Worm (Caenorhabditis elegans) whole organism, L4 larva: Measurements from ENCODE around the gene Y51H4A.941.
A peak's percentile ranks its signal among the peaks of the same experiment; 100 is the strongest.
"Not testable (repeated sequence)": the region's sequence is repeated elsewhere in the genome, so short reads cannot be mapped to it uniquely, and the experiment has no call there.

Experiments
- F10B5.3 ChIP-seq: sonication (generic microtip); optimal IDR thresholded peaks from 2 replicates; lab custom pipeline; 2016; ENCODE audit warnings: mild to moderate bottlenecking, missing genetic modification characterization, missing compliant biosample characterization
- F26F4.8 ChIP-seq: fragments of 200-800 bp; sonication (Bioruptor generic); conservative IDR thresholded peaks from 2 replicates; pipeline ENCODE4 v1.3.6; 2022; ENCODE audit warnings: missing genetic modification characterization, missing compliant biosample characterization
- T20F7.1 ChIP-seq: fragments of 200-800 bp; sonication (Bioruptor generic); optimal IDR thresholded peaks from 2 replicates; lab custom pipeline; 2018; ENCODE audit warnings: mild to moderate bottlenecking, missing genetic modification characterization, missing compliant biosample characterization
- Y105C5A.15 ChIP-seq: fragments of 200-800 bp; sonication (Bioruptor generic); IDR thresholded peaks from 2 replicates; pipeline ENCODE4 v1.3.6; 2022; ENCODE audit warnings: missing genetic modification characterization, missing compliant biosample characterization
- Y5F2A.4 ChIP-seq: fragments of 200-800 bp; sonication (Bioruptor generic); optimal IDR thresholded peaks from 2 replicates; lab custom pipeline; 2018; ENCODE audit warnings: mild to moderate bottlenecking, missing genetic modification characterization, missing compliant biosample characterization
- Y75B8A.6 ChIP-seq: fragments of 200-800 bp; sonication (Bioruptor generic); IDR thresholded peaks from 2 replicates; pipeline ENCODE4 v1.3.6; 2022; ENCODE audit warnings: missing genetic modification reagents, missing genetic modification characterization, missing compliant biosample characterization
- ZK546.5 ChIP-seq, 2 experiments: sonication (generic microtip); optimal IDR thresholded peaks; 2 replicates each; lab custom pipeline; 2017; ENCODE audit warnings: missing biosample characterization in 2 of 2, missing genetic modification characterization in 2 of 2
- aha-1 ChIP-seq: fragments of 150-350 bp; peaks from one replicate; lab custom pipeline; 2014; ENCODE audit warnings: missing biosample characterization, missing genetic modification characterization
- arid-1 ChIP-seq: fragments of 200-800 bp; sonication (Bioruptor generic); conservative IDR thresholded peaks from 2 replicates; pipeline ENCODE4 v1.3.6; 2022; ENCODE audit warnings: missing genetic modification reagents, missing genetic modification characterization, missing compliant biosample characterization
- ceh-44 ChIP-seq: fragments of 200-800 bp; sonication (Bioruptor generic); IDR thresholded peaks from 2 replicates; pipeline ENCODE4 v1.3.6; 2022; ENCODE audit warnings: missing genetic modification reagents, missing genetic modification characterization, missing compliant biosample characterization
- cey-2 ChIP-seq: sonication (generic microtip); optimal IDR thresholded peaks from 3 replicates; lab custom pipeline; 2017; ENCODE audit warnings: missing genetic modification characterization, mild to moderate bottlenecking, missing compliant biosample characterization, antibody characterized with exemption, borderline replicate concordance; ENCODE audit not compliant: insufficient read depth
- daf-16 ChIP-seq, 3 experiments: sonication (generic microtip); optimal IDR thresholded peaks; 2 replicates each; lab custom pipeline; 2016 to 2017; ENCODE audit warnings: missing genetic modification characterization in 3 of 3, missing genetic modification reagents in 3 of 3, mild to moderate bottlenecking in 2 of 3, missing compliant biosample characterization in 2 of 3, missing biosample characterization in 1 of 3, moderate library complexity in 1 of 3
- daf-8 ChIP-seq: fragments of 200-800 bp; sonication (Bioruptor generic); IDR thresholded peaks from 2 replicates; pipeline ENCODE4 v1.3.6; 2022; ENCODE audit warnings: missing genetic modification characterization, missing compliant biosample characterization
- dmd-9 ChIP-seq: fragments of 200-800 bp; sonication (Bioruptor generic); IDR thresholded peaks from 2 replicates; pipeline ENCODE4 v1.3.6; 2022; ENCODE audit warnings: missing genetic modification reagents, missing genetic modification characterization, missing compliant biosample characterization
- duxl-1 ChIP-seq: sonication (generic microtip); optimal IDR thresholded peaks from 2 replicates; lab custom pipeline; 2016; ENCODE audit warnings: mild to moderate bottlenecking, missing genetic modification characterization, moderate library complexity, missing compliant biosample characterization; ENCODE audit not compliant: poor library complexity
- dve-1 ChIP-seq: sonication (generic microtip); optimal IDR thresholded peaks from 2 replicates; lab custom pipeline; 2017; ENCODE audit warnings: antibody characterized with exemption, mild to moderate bottlenecking, missing genetic modification characterization, missing compliant biosample characterization; ENCODE audit not compliant: insufficient read depth
- egl-27 ChIP-seq: sonication (generic microtip); optimal IDR thresholded peaks from 3 replicates; lab custom pipeline; 2017; ENCODE audit warnings: missing biosample characterization, missing genetic modification reagents, missing genetic modification characterization
- hif-1 ChIP-seq, 2 experiments: sonication (generic microtip); optimal IDR thresholded peaks; 2 replicates each; lab custom pipeline; 2016 to 2017; ENCODE audit warnings: missing compliant biosample characterization in 2 of 2, missing genetic modification characterization in 2 of 2, missing genetic modification reagents in 2 of 2, missing genotype in 2 of 2, mild to moderate bottlenecking in 1 of 2
- hmg-1.1 ChIP-seq: fragments of 200-800 bp; sonication (Bioruptor generic); IDR thresholded peaks from 2 replicates; pipeline ENCODE4 v1.3.6; 2022; ENCODE audit warnings: missing genetic modification reagents, missing genetic modification characterization, missing compliant biosample characterization
- lin-1 ChIP-seq: fragments of 200-800 bp; sonication (Bioruptor generic); IDR thresholded peaks from 2 replicates; pipeline ENCODE4 v1.3.6; 2022; ENCODE audit warnings: missing genetic modification reagents, missing genetic modification characterization, missing compliant biosample characterization
- lin-29 ChIP-seq: fragments of 200-800 bp; sonication (Bioruptor generic); IDR thresholded peaks from 2 replicates; pipeline ENCODE4 v1.3.6; 2022; ENCODE audit warnings: missing genetic modification reagents, missing genetic modification characterization, missing compliant biosample characterization
- lin-38 ChIP-seq: fragments of 200-800 bp; sonication (Bioruptor generic); IDR thresholded peaks from 2 replicates; pipeline ENCODE4 v1.3.6; 2022; ENCODE audit warnings: missing genetic modification reagents, missing genetic modification characterization, missing compliant biosample characterization
- madf-9 ChIP-seq: fragments of 200-800 bp; sonication (Bioruptor generic); conservative IDR thresholded peaks from 2 replicates; pipeline ENCODE4 v1.3.6; 2022; ENCODE audit warnings: missing genetic modification reagents, missing genetic modification characterization, missing compliant biosample characterization
- mdt-29 ChIP-seq: fragments of 200-800 bp; sonication (Bioruptor generic); IDR thresholded peaks from 2 replicates; pipeline ENCODE4 v1.3.6; 2022; ENCODE audit warnings: missing genetic modification reagents, missing genetic modification characterization, missing compliant biosample characterization
- mes-2 ChIP-seq: sonication (generic microtip); optimal IDR thresholded peaks from 2 replicates; lab custom pipeline; 2016; ENCODE audit warnings: missing genotype, mild to moderate bottlenecking, missing genetic modification characterization, missing compliant biosample characterization; ENCODE audit not compliant: poor library complexity, severe bottlenecking
- mxl-2 ChIP-seq: fragments of 200-800 bp; sonication (Bioruptor generic); conservative IDR thresholded peaks from 2 replicates; pipeline ENCODE4 v1.3.6; 2022; ENCODE audit warnings: missing genetic modification reagents, missing genetic modification characterization, missing compliant biosample characterization
- nhr-11 ChIP-seq: fragments of 150-350 bp; optimal IDR thresholded peaks from 2 replicates; lab custom pipeline; 2014; ENCODE audit warnings: missing biosample characterization, missing genetic modification characterization
- nhr-25 ChIP-seq: sonication (generic microtip); optimal IDR thresholded peaks from 2 replicates; lab custom pipeline; 2017; ENCODE audit warnings: missing genetic modification characterization, mild to moderate bottlenecking, missing compliant biosample characterization, antibody characterized with exemption, moderate library complexity, borderline replicate concordance; ENCODE audit not compliant: insufficient read depth
- nhr-28 ChIP-seq: fragments of 150-350 bp; optimal IDR thresholded peaks from 2 replicates; lab custom pipeline; 2014; ENCODE audit warnings: missing biosample characterization, missing genetic modification characterization
- pha-4 ChIP-seq, 2 experiments: fragments of 150-350 bp in 1 of 2; fragments of 200-800 bp in 1 of 2; sonication (Bioruptor generic) in 1 of 2; IDR thresholded peaks in 1 of 2; optimal IDR thresholded peaks in 1 of 2; 2 replicates each; pipeline versions ENCODE4 v1.3.6 to Lab custom; 2014 to 2022; ENCODE audit warnings: missing genetic modification characterization in 2 of 2, missing genetic modification reagents in 2 of 2, missing biosample characterization in 1 of 2, missing compliant biosample characterization in 1 of 2
- php-3 ChIP-seq: fragments of 200-800 bp; sonication (Bioruptor generic); IDR thresholded peaks from 2 replicates; pipeline ENCODE4 v1.3.6; 2022; ENCODE audit warnings: missing genetic modification reagents, missing genetic modification characterization, missing compliant biosample characterization
- pqm-1 ChIP-seq: sonication (generic microtip); optimal IDR thresholded peaks from 2 replicates; lab custom pipeline; 2017; ENCODE audit warnings: missing biosample characterization, missing genetic modification characterization
- saeg-2 ChIP-seq: fragments of 200-800 bp; sonication (Bioruptor generic); IDR thresholded peaks from 2 replicates; pipeline ENCODE4 v1.3.6; 2022; ENCODE audit warnings: missing genetic modification reagents, missing genetic modification characterization, missing compliant biosample characterization
- set-16 ChIP-seq: fragments of 200-800 bp; sonication (Bioruptor generic); IDR thresholded peaks from 2 replicates; pipeline ENCODE4 v1.3.6; 2022; ENCODE audit warnings: missing genetic modification reagents, missing genetic modification characterization, missing compliant biosample characterization
- snpc-1.2 ChIP-seq: fragments of 200-800 bp; sonication (Bioruptor generic); IDR thresholded peaks from 2 replicates; pipeline ENCODE4 v1.3.6; 2022; ENCODE audit warnings: missing genetic modification reagents, missing genetic modification characterization, missing compliant biosample characterization
- spr-3 ChIP-seq: fragments of 200-800 bp; sonication (Bioruptor generic); optimal IDR thresholded peaks from 2 replicates; lab custom pipeline; 2018; ENCODE audit warnings: mild to moderate bottlenecking, missing genetic modification characterization, missing compliant biosample characterization
- tra-1 ChIP-seq: fragments of 200-800 bp; sonication (Bioruptor generic); IDR thresholded peaks from 2 replicates; pipeline ENCODE4 v1.3.6; 2022; ENCODE audit warnings: missing genetic modification reagents, missing genetic modification characterization, missing compliant biosample characterization
- vab-7 ChIP-seq: fragments of 200-800 bp; sonication (Bioruptor generic); IDR thresholded peaks from 2 replicates; pipeline ENCODE4 v1.3.6; 2022; ENCODE audit warnings: missing genetic modification reagents, missing genetic modification characterization, missing compliant biosample characterization
- zip-11 ChIP-seq: fragments of 200-800 bp; sonication (Bioruptor generic); IDR thresholded peaks from 2 replicates; pipeline ENCODE4 v1.3.6; 2022; ENCODE audit warnings: missing genetic modification characterization, missing compliant biosample characterization

Gene Y51H4A.941

ce11 chrIV:16694567-16694966, at the start of gene Y51H4A.941:
Gene Y51H4A.941, minus strand, starts transcription at chrIV:16694667.
- TF ChIP-seq mdt-29 (GFP tag; lab: Robert Waterston, UW), result no peak

- TF ChIP-seq hif-1 (tag; optimal IDR thresholded peaks at IDR 0.05; lab: Kevin White, UChicago), result no peak
- TF ChIP-seq T20F7.1 (GFP tag; lab: Kevin White, UChicago), result no peak
- TF ChIP-seq, all 104 proteins: peak for 0
Measured at ce11 chrIV:16743530-16743929, 49.1 kb upstream of the Y51H4A.941 start, which contains the start of gene Y43D4A.1. Gene Y43D4A.1, plus strand, starts transcription at chrIV:16743830.

DNA sequence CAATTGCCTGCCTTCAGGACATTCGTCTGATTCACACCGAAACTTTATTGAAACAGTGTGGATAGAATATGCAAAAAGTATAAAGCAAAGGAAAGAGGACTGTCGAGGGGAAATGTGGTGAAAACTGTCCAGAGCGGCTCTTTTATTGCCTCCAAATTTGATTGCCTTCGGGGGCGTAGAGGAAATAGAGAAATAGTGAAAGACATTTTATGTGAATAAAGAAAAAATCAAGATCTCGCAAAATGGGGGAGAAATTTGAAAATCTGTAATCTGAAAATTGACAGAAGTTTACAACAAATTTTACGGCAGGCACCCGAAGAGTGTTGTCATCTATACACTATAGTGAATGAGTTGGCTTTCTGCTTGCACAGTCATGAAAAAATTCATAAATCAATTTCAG, 46.3 kb upstream of the Y51H4A.941 start, which contains the start of gene Y51H4A.24:
Gene Y51H4A.24, minus strand, starts transcription at position 101 of the 400 bp plus-strand sequence.
- TF ChIP-seq saeg-2 (GFP tag; lab: Robert Waterston, UW), result no peak
- TF ChIP-seq spr-3, result no peak
- TF ChIP-seq daf-8 (GFP tag; lab: Robert Waterston, UW), result no peak
- TF ChIP-seq hmg-1.1 (GFP tag; lab: Robert Waterston, UW), result no peak
- no peak for TF ChIP-seq duxl-1
- no peak for TF ChIP-seq egl-27 (tag; lab: Kevin White, UChicago)
- no peak for TF ChIP-seq ceh-44 (GFP tag; lab: Robert Waterston, UW)
- TF ChIP-seq cey-2 (tag; lab: Kevin White, UChicago), result no peak
- no peak for TF ChIP-seq T20F7.1 (GFP tag; lab: Kevin White, UChicago)
- TF ChIP-seq Y5F2A.4 (GFP tag; lab: Kevin White, UChicago), result no peak
- no peak for TF ChIP-seq nhr-25 (tag; lab: Kevin White, UChicago)
- no peak for TF ChIP-seq set-16 (GFP tag; lab: Robert Waterston, UW)
- TF ChIP-seq F10B5.3 (tag; lab: Kevin White, UChicago), result no peak
- no peak for TF ChIP-seq pha-4 (GFP tag; IDR thresholded peaks at IDR 0.05; lab: Robert Waterston, UW)
- TF ChIP-seq pha-4 (tag; optimal IDR thresholded peaks at IDR 0.05; lab: Kevin White, UChicago), result no peak
- TF ChIP-seq tra-1, result no peak
- TF ChIP-seq nhr-11 (tag; lab: Kevin White, UChicago), result no peak
- no peak for TF ChIP-seq lin-29 (GFP tag; lab: Robert Waterston, UW)
- TF ChIP-seq mes-2 (tag; lab: Kevin White, UChicago), result no peak
- no peak for TF ChIP-seq ZK546.5 (tag; optimal IDR thresholded peaks at IDR 0.05; lab: Kevin White, UChicago)
- no peak for TF ChIP-seq aha-1 (tag; lab: Kevin White, UChicago)

DNA sequence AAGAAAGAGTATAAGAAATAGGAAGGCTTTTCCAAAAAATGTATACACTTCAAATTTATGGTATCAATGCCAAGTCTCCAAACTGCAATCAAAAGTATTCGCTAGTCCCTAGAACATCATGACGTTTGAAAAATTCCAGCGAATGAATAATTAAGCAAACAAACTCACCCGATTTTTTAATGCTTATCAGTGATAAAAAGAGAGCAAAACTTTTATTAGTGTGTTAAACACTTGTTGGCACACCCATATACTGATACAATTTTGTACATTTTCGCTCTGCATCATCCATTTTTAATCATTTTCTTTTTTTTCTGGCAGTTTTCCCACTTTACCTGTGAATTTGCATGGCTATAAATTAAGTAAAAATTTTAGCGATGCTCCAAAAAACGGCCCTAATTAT, 41.5 kb upstream of the Y51H4A.941 start, which contains the start of gene Y51H4A.25:
Gene Y51H4A.25, plus strand, starts transcription at position 373 of the 400 bp plus-strand sequence.
- TF ChIP-seq dve-1 (tag; lab: Kevin White, UChicago) (peak; percentile 26), Y75B8A.6 (GFP tag; lab: Robert Waterston, UW) (no peak), daf-16 (GFP tag; optimal IDR thresholded peaks at IDR 0.05; lab: Kevin White, UChicago) (no peak), daf-16 (tag; optimal IDR thresholded peaks at IDR 0.05; lab: Kevin White, UChicago) (peak; percentile 66), pqm-1 (peak; percentile 85), php-3 (GFP tag; lab: Robert Waterston, UW) (peak; percentile 59; the same call in 1 of the 2 replicates), arid-1 (GFP tag; lab: Robert Waterston, UW) (no peak), nhr-28 (peak; percentile 18), spr-3 (no peak)

DNA sequence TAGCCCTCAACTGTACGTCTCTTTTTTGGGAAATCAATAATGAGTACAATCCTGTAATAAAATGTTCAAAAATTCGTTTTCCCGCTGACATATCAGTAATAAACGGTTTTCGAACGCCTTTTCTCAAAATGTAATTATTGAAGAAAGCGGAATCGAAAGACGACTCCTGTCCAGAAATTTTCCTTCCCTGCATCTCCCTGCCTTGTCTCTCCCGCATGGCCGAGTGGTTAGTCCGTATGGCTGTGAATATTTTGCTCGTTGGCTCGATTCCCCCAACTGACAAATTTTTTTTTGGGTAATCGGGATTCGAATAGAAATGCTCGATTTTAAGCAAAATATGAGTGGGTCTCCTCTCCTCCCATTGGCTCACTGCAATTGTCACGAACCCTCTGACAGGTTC, 36.8 kb upstream of the Y51H4A.941 start:
- TF ChIP-seq snpc-1.2 (GFP tag; lab: Robert Waterston, UW), result peak; percentile 98
- TF ChIP-seq mxl-2 (GFP tag; lab: Robert Waterston, UW), result peak; percentile 70; the same call in 1 of the 2 replicates
- 0 out of 2 replicates have a peak, but pooled peaks have one; percentile 53 for TF ChIP-seq zip-11
- TF ChIP-seq vab-7 (GFP tag; lab: Robert Waterston, UW), result peak; percentile 95
- peak; percentile 57; the same call in 1 of the 2 replicates for TF ChIP-seq lin-1 (GFP tag; lab: Robert Waterston, UW)
- TF ChIP-seq lin-38 (GFP tag; lab: Robert Waterston, UW), result peak; percentile 75
- TF ChIP-seq dmd-9 (GFP tag; lab: Robert Waterston, UW), result peak; percentile 75; the same call in 1 of the 2 replicates
- TF ChIP-seq F26F4.8 (GFP tag; lab: Robert Waterston, UW), result peak; percentile 83
- peak; percentile 69 for TF ChIP-seq mdt-29 (GFP tag; lab: Robert Waterston, UW)
- TF ChIP-seq pha-4 (GFP tag; IDR thresholded peaks at IDR 0.05; lab: Robert Waterston, UW), result peak; percentile 92
- not testable (repeated sequence) for TF ChIP-seq pha-4 (tag; optimal IDR thresholded peaks at IDR 0.05; lab: Kevin White, UChicago)
- TF ChIP-seq madf-9, result peak; percentile 72
- TF ChIP-seq Y105C5A.15, result peak; percentile 59; the same call in 1 of the 2 replicates
- peak; percentile 70; the same call in 1 of the 2 replicates for TF ChIP-seq ceh-44 (GFP tag; lab: Robert Waterston, UW)
